Fruit fly (Drosophila melanogaster) Kc167 (cell line): Measurements from ENCODE around the gene CG11356.

Source experiments
- Myc ChIP-seq: fragments of >200 bp; optimal IDR thresholded peaks from 2 replicates; lab custom pipeline; 2017; ENCODE audit warnings: missing external identifiers
- Sin3A ChIP-seq: fragments of >200 bp; optimal IDR thresholded peaks from 2 replicates; lab custom pipeline; 2018; ENCODE audit warnings: missing external identifiers
- h ChIP-seq: fragments of >200 bp; optimal IDR thresholded peaks from 3 replicates; lab custom pipeline; 2018; ENCODE audit warnings: missing external identifiers
- insv ChIP-seq: fragments of >200 bp; optimal IDR thresholded peaks from 3 replicates; lab custom pipeline; 2018; ENCODE audit warnings: missing external identifiers
- psq ChIP-seq: fragments of >200 bp; optimal IDR thresholded peaks from 2 replicates; lab custom pipeline; 2017; ENCODE audit warnings: missing external identifiers
- ttk ChIP-seq: sonication (Bioruptor generic); optimal IDR thresholded peaks from 2 replicates; lab custom pipeline; 2017; ENCODE audit warnings: missing external identifiers

The CG11356 gene

dm6 chrX:12070137-12070536, 33.5 kb downstream of the CG11356 start, which contains the start of gene CG34323:
Gene CG34323 (plus strand): TSS chrX:12070437.
- no peak for TF ChIP-seq Sin3A (lab: Kevin White, UChicago)
- no peak for TF ChIP-seq psq (lab: Kevin White, UChicago)
- no peak for TF ChIP-seq Myc (lab: Kevin White, UChicago)
- no peak for TF ChIP-seq insv (lab: Kevin White, UChicago)
- no peak for TF ChIP-seq ttk
- TF ChIP-seq h (lab: Kevin White, UChicago): no peak

dm6 chrX:12059495-12059894, 44.1 kb downstream of the CG11356 start, which contains the start of gene Muc11A:
Gene Muc11A (plus strand): TSS chrX:12059795.
- TF ChIP-seq Myc (lab: Kevin White, UChicago) (no peak), Sin3A (lab: Kevin White, UChicago) (no peak), ttk (no peak), psq (lab: Kevin White, UChicago) (no peak), insv (lab: Kevin White, UChicago) (no peak), h (lab: Kevin White, UChicago) (no peak)

dm6 chrX:12056535-12056934, 47.1 kb downstream of the CG11356 start, which contains the start of gene Uch-L5R:
Gene Uch-L5R (minus strand): TSS chrX:12056635.
- TF ChIP-seq Sin3A (lab: Kevin White, UChicago): no peak
- no peak for TF ChIP-seq Myc (lab: Kevin White, UChicago)
- TF ChIP-seq h (lab: Kevin White, UChicago): no peak
